Fruit fly (Drosophila melanogaster) whole organism, embryonic: ENCODE results near the gene Muc91C.
A peak's percentile ranks its signal among the peaks of the same experiment; 100 is the strongest.

Source experiments
- Atf6 ChIP-seq: fragments of 200-800 bp; sonication (Bioruptor generic); IDR thresholded peaks from 2 replicates; pipeline ENCODE4 v1.3.6; 2022; ENCODE audit warnings: missing biosample characterization, missing genetic modification characterization
- Blimp-1 ChIP-seq: fragments of 200-800 bp; sonication (Bioruptor generic); optimal IDR thresholded peaks from 3 replicates; lab custom pipeline; 2018; ENCODE audit warnings: missing biosample characterization, missing genetic modification characterization, mild to moderate bottlenecking, moderate library complexity, missing genetic modification reagents
- CG10462 ChIP-seq: fragments of 200-800 bp; sonication (Bioruptor generic); optimal IDR thresholded peaks from 2 replicates; lab custom pipeline; 2016; ENCODE audit warnings: missing biosample characterization, missing genetic modification characterization
- CG11085 ChIP-seq: fragments of 200-800 bp; sonication (Bioruptor generic); IDR thresholded peaks from 2 replicates; pipeline ENCODE4 v1.3.6; 2022; ENCODE audit warnings: missing biosample characterization, missing genetic modification characterization
- CG11093 ChIP-seq: fragments of 200-800 bp; sonication (Bioruptor generic); IDR thresholded peaks from 3 replicates; pipeline ENCODE4 v1.3.6; 2022; ENCODE audit warnings: missing biosample characterization, missing genetic modification characterization
- CG11247 ChIP-seq: fragments of 200-800 bp; sonication (Bioruptor generic); IDR thresholded peaks from 2 replicates; pipeline ENCODE4 v1.3.6; 2022; ENCODE audit warnings: missing biosample characterization, missing genetic modification characterization
- CG12769 ChIP-seq: fragments of 200-800 bp; sonication (Bioruptor generic); optimal IDR thresholded peaks from 2 replicates; lab custom pipeline; 2019; ENCODE audit warnings: missing biosample characterization, mild to moderate bottlenecking, missing genetic modification characterization, moderate library complexity
- CG13123 ChIP-seq: fragments of 200-800 bp; sonication (Bioruptor generic); optimal IDR thresholded peaks from 2 replicates; lab custom pipeline; 2016; ENCODE audit warnings: missing biosample characterization, missing genetic modification characterization
- CG13424 ChIP-seq: fragments of 200-800 bp; sonication (Bioruptor generic); optimal IDR thresholded peaks from 2 replicates; lab custom pipeline; 2019; ENCODE audit warnings: missing biosample characterization, mild to moderate bottlenecking, missing genetic modification characterization, moderate library complexity
- CG14710 ChIP-seq: fragments of 200-800 bp; sonication (Bioruptor generic); optimal IDR thresholded peaks from 3 replicates; lab custom pipeline; 2019; ENCODE audit warnings: missing biosample characterization, mild to moderate bottlenecking, missing genetic modification characterization, moderate library complexity
- CG14860 ChIP-seq: fragments of 200-800 bp; sonication (Bioruptor generic); IDR thresholded peaks from 3 replicates; pipeline ENCODE4 v1.3.6; 2022; ENCODE audit warnings: missing biosample characterization, missing genetic modification characterization; ENCODE audit not compliant: partially characterized antibody
- CG15514 ChIP-seq: fragments of 200-800 bp; sonication (Bioruptor generic); optimal IDR thresholded peaks from 3 replicates; lab custom pipeline; 2017; ENCODE audit warnings: missing biosample characterization, missing genetic modification characterization, mild to moderate bottlenecking, moderate library complexity, missing genetic modification reagents
- CG2120 ChIP-seq: fragments of 200-800 bp; sonication (Bioruptor generic); optimal IDR thresholded peaks from 3 replicates; lab custom pipeline; 2016; ENCODE audit warnings: missing biosample characterization, missing genetic modification characterization
- CG2678 ChIP-seq: fragments of 200-800 bp; sonication (Bioruptor generic); optimal IDR thresholded peaks from 3 replicates; lab custom pipeline; 2019; ENCODE audit warnings: missing biosample characterization, mild to moderate bottlenecking, missing genetic modification characterization, moderate library complexity
- CG32767 ChIP-seq: fragments of 200-800 bp; sonication (Bioruptor generic); IDR thresholded peaks from 2 replicates; pipeline ENCODE4 v1.3.6; 2022; ENCODE audit warnings: missing biosample characterization, missing genetic modification characterization
- CG34224 ChIP-seq: fragments of 200-800 bp; sonication (Bioruptor generic); IDR thresholded peaks from 3 replicates; pipeline ENCODE4 v1.3.6; 2022; ENCODE audit warnings: missing biosample characterization, missing genetic modification characterization; ENCODE audit not compliant: partially characterized antibody
- CG4282 ChIP-seq: fragments of 200-800 bp; sonication (Bioruptor generic); optimal IDR thresholded peaks from 2 replicates; lab custom pipeline; 2016; ENCODE audit warnings: missing biosample characterization, missing genetic modification characterization
- CG43689 ChIP-seq: fragments of 200-800 bp; sonication (Bioruptor generic); IDR thresholded peaks from 2 replicates; pipeline ENCODE4 v1.3.6; 2022; ENCODE audit warnings: missing biosample characterization, missing genetic modification characterization
- CG4730 ChIP-seq: fragments of 200-800 bp; sonication (Bioruptor generic); IDR thresholded peaks from 2 replicates; pipeline ENCODE4 v1.3.6; 2022; ENCODE audit warnings: missing biosample characterization, missing genetic modification characterization
- CG4820 ChIP-seq: fragments of 200-800 bp; sonication (Bioruptor generic); optimal IDR thresholded peaks from 3 replicates; lab custom pipeline; 2016; ENCODE audit warnings: missing biosample characterization, missing genetic modification characterization
- CG5953 ChIP-seq: fragments of 200-800 bp; sonication (Bioruptor generic); IDR thresholded peaks from 2 replicates; pipeline ENCODE4 v1.3.6; 2022; ENCODE audit warnings: missing biosample characterization, missing genetic modification characterization
- CG6765 ChIP-seq: fragments of 200-800 bp; sonication (Bioruptor generic); optimal IDR thresholded peaks from 3 replicates; lab custom pipeline; 2017; ENCODE audit warnings: missing biosample characterization, mild to moderate bottlenecking, missing genetic modification characterization
- CG7987 ChIP-seq: fragments of 200-800 bp; sonication (Bioruptor generic); optimal IDR thresholded peaks from 2 replicates; lab custom pipeline; 2018; ENCODE audit warnings: missing biosample characterization, mild to moderate bottlenecking, missing genetic modification characterization, moderate library complexity
- CG8388 ChIP-seq: fragments of 200-800 bp; sonication (Bioruptor generic); optimal IDR thresholded peaks from 2 replicates; lab custom pipeline; 2019; ENCODE audit warnings: missing biosample characterization, mild to moderate bottlenecking, missing genetic modification characterization, moderate library complexity
- CG9797 ChIP-seq: fragments of 200-800 bp; sonication (Bioruptor generic); optimal IDR thresholded peaks from 3 replicates; lab custom pipeline; 2018; ENCODE audit warnings: missing biosample characterization, mild to moderate bottlenecking, missing genetic modification characterization
- D19A ChIP-seq: fragments of 200-800 bp; optimal IDR thresholded peaks from 3 replicates; lab custom pipeline; 2019; ENCODE audit warnings: missing biosample characterization, mild to moderate bottlenecking, missing genetic modification characterization, moderate library complexity
- Doc3 ChIP-seq: fragments of 200-800 bp; sonication (Bioruptor generic); IDR thresholded peaks from 3 replicates; pipeline ENCODE4 v1.3.6; 2022; ENCODE audit warnings: missing biosample characterization, missing genetic modification characterization; ENCODE audit not compliant: partially characterized antibody
- H15 ChIP-seq: fragments of 200-800 bp; sonication (Bioruptor generic); IDR thresholded peaks from 3 replicates; pipeline ENCODE4 v1.3.6; 2022; ENCODE audit warnings: missing biosample characterization, missing genetic modification characterization
- Hr39 ChIP-seq: fragments of >200 bp; optimal IDR thresholded peaks from 2 replicates; lab custom pipeline; 2017
- Mad ChIP-seq: fragments of 200-800 bp; sonication (Bioruptor generic); optimal IDR thresholded peaks from 2 replicates; lab custom pipeline; 2016; ENCODE audit warnings: missing biosample characterization, missing genetic modification characterization
- Max ChIP-seq: fragments of 200-800 bp; sonication (Bioruptor generic); optimal IDR thresholded peaks from 2 replicates; lab custom pipeline; 2016; ENCODE audit warnings: missing biosample characterization, mild to moderate bottlenecking, missing genetic modification characterization
- Neu2 ChIP-seq: fragments of 200-800 bp; sonication (Bioruptor generic); optimal IDR thresholded peaks from 3 replicates; lab custom pipeline; 2016; ENCODE audit warnings: missing biosample characterization, missing genetic modification characterization, borderline replicate concordance
- NfI ChIP-seq: fragments of 200-800 bp; sonication (Bioruptor generic); optimal IDR thresholded peaks from 3 replicates; lab custom pipeline; 2018; ENCODE audit warnings: missing biosample characterization, mild to moderate bottlenecking, missing genetic modification characterization, moderate library complexity
- Oaz ChIP-seq: fragments of 200-800 bp; sonication (Bioruptor generic); IDR thresholded peaks from 2 replicates; pipeline ENCODE4 v1.3.6; 2022; ENCODE audit warnings: missing biosample characterization, missing genetic modification characterization
- Spps ChIP-seq: fragments of 200-800 bp; sonication (Bioruptor generic); optimal IDR thresholded peaks from 2 replicates; lab custom pipeline; 2018; ENCODE audit warnings: missing biosample characterization, mild to moderate bottlenecking, missing genetic modification characterization
- btn ChIP-seq: fragments of 200-800 bp; sonication (Bioruptor generic); optimal IDR thresholded peaks from 2 replicates; lab custom pipeline; 2016; ENCODE audit warnings: missing biosample characterization, missing genetic modification characterization
- crc ChIP-seq: fragments of 200-800 bp; sonication (Bioruptor generic); optimal IDR thresholded peaks from 2 replicates; lab custom pipeline; 2016; ENCODE audit warnings: missing biosample characterization, missing genetic modification characterization
- da ChIP-seq: fragments of 200-800 bp; sonication (Bioruptor generic); optimal IDR thresholded peaks from 2 replicates; lab custom pipeline; 2016; ENCODE audit warnings: missing biosample characterization, missing genetic modification characterization
- ewg ChIP-seq: fragments of 200-800 bp; sonication (Bioruptor generic); optimal IDR thresholded peaks from 3 replicates; lab custom pipeline; 2017; ENCODE audit warnings: mild to moderate bottlenecking, missing biosample characterization, missing genetic modification reagents, missing genetic modification characterization
- eyg ChIP-seq: fragments of 200-800 bp; sonication (Bioruptor generic); optimal IDR thresholded peaks from 3 replicates; lab custom pipeline; 2016; ENCODE audit warnings: missing biosample characterization, missing genetic modification characterization
- gem ChIP-seq: fragments of 200-800 bp; sonication (Bioruptor generic); optimal IDR thresholded peaks from 2 replicates; lab custom pipeline; 2019; ENCODE audit warnings: missing biosample characterization, mild to moderate bottlenecking, missing genetic modification characterization, moderate library complexity
- grn ChIP-seq: fragments of 200-800 bp; sonication (Bioruptor generic); optimal IDR thresholded peaks from 3 replicates; lab custom pipeline; 2017; ENCODE audit warnings: missing biosample characterization, missing genetic modification characterization
- kah ChIP-seq: fragments of 200-800 bp; sonication (Bioruptor generic); optimal IDR thresholded peaks from 2 replicates; lab custom pipeline; 2018; ENCODE audit warnings: missing biosample characterization, mild to moderate bottlenecking, missing genetic modification characterization
- mam ChIP-seq: fragments of 200-800 bp; sonication (Bioruptor generic); optimal IDR thresholded peaks from 3 replicates; lab custom pipeline; 2016; ENCODE audit warnings: missing biosample characterization, missing genetic modification characterization
- peb ChIP-seq: fragments of 200-800 bp; sonication (Bioruptor generic); IDR thresholded peaks from 2 replicates; pipeline ENCODE4 v1.3.6; 2022; ENCODE audit warnings: missing biosample characterization, missing genetic modification characterization
- sc ChIP-seq, 3 experiments: fragments of >200 bp in 2 of 3; fragments of 200-800 bp in 1 of 3; sonication (Bioruptor generic) in 1 of 3; optimal IDR thresholded peaks; 2 replicates in 2 of 3; 3 replicates in 1 of 3; lab custom pipeline; 2017; ENCODE audit warnings: mild to moderate bottlenecking in 1 of 3, missing biosample characterization in 1 of 3, missing genetic modification characterization in 1 of 3, missing genetic modification reagents in 1 of 3
- sisA ChIP-seq: fragments of 200-800 bp; sonication (Bioruptor generic); IDR thresholded peaks from 2 replicates; pipeline ENCODE4 v1.3.6; 2022; ENCODE audit warnings: missing biosample characterization, missing genetic modification characterization
- slbo ChIP-seq: fragments of 200-800 bp; sonication (Bioruptor generic); IDR thresholded peaks from 2 replicates; pipeline ENCODE4 v1.3.6; 2022; ENCODE audit warnings: missing biosample characterization, missing genetic modification characterization
- slp2 ChIP-seq: fragments of 200-800 bp; sonication (Bioruptor generic); optimal IDR thresholded peaks from 2 replicates; lab custom pipeline; 2016; ENCODE audit warnings: missing biosample characterization, missing genetic modification characterization
- zfh2 ChIP-seq: fragments of 200-800 bp; sonication (Bioruptor generic); optimal IDR thresholded peaks from 2 replicates; lab custom pipeline; 2016; ENCODE audit warnings: missing biosample characterization, missing genetic modification characterization

Gene Muc91C

DNA sequence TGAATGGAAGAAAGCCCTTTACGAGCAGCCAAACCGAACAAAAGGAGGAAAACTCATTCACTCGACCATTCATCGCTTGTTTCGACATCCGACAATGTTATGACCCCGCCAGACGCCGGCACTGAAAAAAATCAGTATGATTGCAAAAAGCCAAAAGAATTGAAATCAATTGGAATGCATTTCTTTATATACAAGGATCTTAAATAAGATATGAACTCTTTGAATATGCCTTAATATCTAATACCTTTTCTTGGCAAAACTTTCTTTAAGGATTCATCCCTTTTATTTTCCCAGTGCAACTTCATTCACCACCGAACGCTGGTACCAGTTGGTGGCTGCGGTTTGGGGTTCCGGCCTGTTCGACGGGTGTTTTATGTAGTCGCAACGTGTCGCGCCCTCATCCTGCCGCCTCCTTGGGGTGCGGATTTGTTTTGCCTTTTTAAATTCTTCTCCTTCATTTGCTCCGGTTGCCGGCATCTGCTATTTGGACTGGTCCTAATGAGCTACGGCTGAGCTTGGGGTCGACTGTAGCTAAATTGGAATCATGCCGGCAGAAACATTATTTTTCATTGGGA is 27.3 kb upstream of the Muc91C start (continued):
- TF ChIP-seq CG9797 (GFP tag; lab: Kevin White, UChicago) (no peak), CG2120 (GFP tag; lab: Kevin White, UChicago) (peak; percentile 93), CG11093 (GFP tag; lab: Robert Waterston, UW) (peak; percentile 52; the same call in 1 of the 3 replicates), CG4820 (GFP tag; lab: Kevin White, UChicago) (peak; percentile 72), kah (GFP tag; lab: Kevin White, UChicago) (peak; percentile 62), Atf6 (GFP tag; lab: Robert Waterston, UW) (peak; percentile 89), CG4282 (GFP tag; lab: Kevin White, UChicago) (peak; percentile 6), slbo (peak; percentile 88), CG12769 (tag; lab: Kevin White, UChicago) (peak; percentile 94), CG43689 (GFP tag; lab: Robert Waterston, UW) (peak; percentile 55), Oaz (GFP tag; lab: Robert Waterston, UW) (peak; percentile 85), CG7987 (GFP tag; lab: Kevin White, UChicago) (peak; percentile 4), mam (peak; percentile 88), CG5953 (GFP tag; lab: Robert Waterston, UW) (peak; percentile 57; the same call in 1 of the 2 replicates), da (GFP tag; lab: Kevin White, UChicago) (peak; percentile 63), CG13424 (tag; lab: Kevin White, UChicago) (peak; percentile 92), Spps (tag; lab: Kevin White, UChicago) (peak; percentile 31), grn (GFP tag; lab: Kevin White, UChicago) (peak; percentile 44), CG10462 (GFP tag; lab: Kevin White, UChicago) (peak; percentile 55), Mad (GFP tag; lab: Kevin White, UChicago) (peak; percentile 72), Doc3 (no peak), CG8388 (GFP tag; lab: Kevin White, UChicago) (peak; percentile 81), H15 (GFP tag; lab: Robert Waterston, UW) (peak; percentile 71), CG32767 (GFP tag; lab: Robert Waterston, UW) (peak; percentile 72; the same call in 1 of the 2 replicates), CG11247 (GFP tag; lab: Robert Waterston, UW) (peak; percentile 74), sisA (GFP tag; lab: Robert Waterston, UW) (peak; percentile 84), NfI (peak; percentile 84), ewg (GFP tag; lab: Kevin White, UChicago) (peak; percentile 69), slp2 (peak; percentile 58), gem (tag; lab: Kevin White, UChicago) (peak; percentile 90), CG14860 (GFP tag; lab: Robert Waterston, UW) (no peak), crc (peak; percentile 74), Blimp-1 (GFP tag; lab: Kevin White, UChicago) (peak; percentile 84), CG13123 (GFP tag; lab: Kevin White, UChicago) (peak; percentile 45), CG34224 (GFP tag; lab: Robert Waterston, UW) (no peak), btn (peak; percentile 60), CG14710 (peak; percentile 74), Max (GFP tag; lab: Kevin White, UChicago) (peak; percentile 74), sc (optimal IDR thresholded peaks at IDR 0.05; lab: Kevin White, UChicago) (no peak), sc (GFP tag; optimal IDR thresholded peaks at IDR 0.05; lab: Kevin White, UChicago) (peak; percentile 58), CG6765 (GFP tag; lab: Kevin White, UChicago) (peak; percentile 86), eyg (GFP tag; lab: Kevin White, UChicago) (peak; percentile 77), CG15514 (GFP tag; lab: Kevin White, UChicago) (peak; percentile 77), CG2678 (tag; lab: Kevin White, UChicago) (peak; percentile 94), zfh2 (GFP tag; lab: Kevin White, UChicago) (peak; percentile 78), D19A (tag; lab: Kevin White, UChicago) (peak; percentile 82), Hr39 (no peak), CG4730 (GFP tag; lab: Robert Waterston, UW) (peak; percentile 74; the same call in 1 of the 2 replicates), Neu2 (GFP tag; lab: Kevin White, UChicago) (no peak), CG11085 (GFP tag; lab: Robert Waterston, UW) (peak; percentile 66), peb (peak; percentile 70)
